Fruit fly (Drosophila melanogaster) whole organism, prepupa: ENCODE measurements around the gene CG12259.

Source experiments
- CG10669 ChIP-seq: fragments of 200-800 bp; sonication (Bioruptor generic); optimal IDR thresholded peaks from 3 replicates; lab custom pipeline; 2018; ENCODE audit warnings: missing biosample characterization, mild to moderate bottlenecking, missing genetic modification characterization, moderate library complexity
- CG11762 ChIP-seq: fragments of 200-800 bp; sonication (Bioruptor generic); optimal IDR thresholded peaks from 3 replicates; lab custom pipeline; 2016; ENCODE audit warnings: missing biosample characterization, missing genetic modification characterization; ENCODE audit not compliant: insufficient read depth
- CG11902 ChIP-seq: fragments of 200-800 bp; sonication (Bioruptor generic); optimal IDR thresholded peaks from 3 replicates; lab custom pipeline; 2016; ENCODE audit warnings: missing biosample characterization, missing genetic modification characterization
- CG1621 ChIP-seq: fragments of 200-800 bp; sonication (Bioruptor generic); optimal IDR thresholded peaks from 3 replicates; lab custom pipeline; 2018; ENCODE audit warnings: missing biosample characterization, mild to moderate bottlenecking, missing genetic modification characterization
- CG4318 ChIP-seq: fragments of 200-800 bp; sonication (Bioruptor generic); optimal IDR thresholded peaks from 3 replicates; lab custom pipeline; 2017; ENCODE audit warnings: missing biosample characterization, mild to moderate bottlenecking, missing genetic modification characterization
- CG6792 ChIP-seq: fragments of 200-800 bp; sonication (Bioruptor generic); optimal IDR thresholded peaks from 3 replicates; lab custom pipeline; 2016; ENCODE audit warnings: missing biosample characterization, missing genetic modification characterization
- CG6808 ChIP-seq: fragments of 200-800 bp; sonication (Bioruptor generic); optimal IDR thresholded peaks from 3 replicates; lab custom pipeline; 2017; ENCODE audit warnings: missing biosample characterization, missing genetic modification characterization, mild to moderate bottlenecking, moderate library complexity, missing genetic modification reagents
- CG6854 ChIP-seq: fragments of 200-800 bp; sonication (Bioruptor generic); optimal IDR thresholded peaks from 2 replicates; lab custom pipeline; 2017; ENCODE audit warnings: missing biosample characterization, mild to moderate bottlenecking, missing genetic modification characterization
- Hr38 ChIP-seq: sonication (Bioruptor generic); optimal IDR thresholded peaks from 2 replicates; lab custom pipeline; 2016; ENCODE audit warnings: missing biosample characterization, missing genetic modification characterization
- Smox ChIP-seq: fragments of 200-800 bp; sonication (Bioruptor generic); optimal IDR thresholded peaks from 3 replicates; lab custom pipeline; 2016; ENCODE audit warnings: missing biosample characterization, missing genetic modification characterization
- Sox102F ChIP-seq: fragments of 200-800 bp; sonication (Bioruptor generic); optimal IDR thresholded peaks from 2 replicates; lab custom pipeline; 2016; ENCODE audit warnings: missing biosample characterization, mild to moderate bottlenecking, missing genetic modification characterization
- achi ChIP-seq: fragments of 200-800 bp; sonication (Bioruptor generic); optimal IDR thresholded peaks from 3 replicates; lab custom pipeline; 2016; ENCODE audit warnings: missing biosample characterization, missing genetic modification characterization
- dsx ChIP-seq: fragments of 200-800 bp; optimal IDR thresholded peaks from 3 replicates; lab custom pipeline; 2019; ENCODE audit warnings: missing biosample characterization, mild to moderate bottlenecking, missing genetic modification characterization, moderate library complexity; ENCODE audit not compliant: poor library complexity, severe bottlenecking
- eg ChIP-seq: fragments of 200-800 bp; sonication (Bioruptor generic); IDR thresholded peaks from 3 replicates; pipeline ENCODE4 v1.3.6; 2022; ENCODE audit warnings: missing biosample characterization, missing genetic modification characterization
- net ChIP-seq: fragments of 200-800 bp; sonication (Bioruptor generic); optimal IDR thresholded peaks from 3 replicates; lab custom pipeline; 2016; ENCODE audit warnings: missing biosample characterization, missing genetic modification characterization
- spab ChIP-seq: fragments of 200-800 bp; sonication (Bioruptor generic); optimal IDR thresholded peaks from 2 replicates; lab custom pipeline; 2017; ENCODE audit warnings: missing biosample characterization, mild to moderate bottlenecking, missing genetic modification characterization, missing genetic modification reagents
- ss ChIP-seq, 2 experiments: fragments of 200-800 bp; sonication (Bioruptor generic); optimal IDR thresholded peaks; 2 replicates in 1 of 2; 3 replicates in 1 of 2; lab custom pipeline; 2017 to 2018; ENCODE audit warnings: mild to moderate bottlenecking in 2 of 2, missing biosample characterization in 2 of 2, missing genetic modification characterization in 2 of 2, moderate library complexity in 1 of 2
- topi ChIP-seq: fragments of 200-800 bp; sonication (Bioruptor generic); optimal IDR thresholded peaks from 3 replicates; lab custom pipeline; 2016; ENCODE audit warnings: missing biosample characterization, missing genetic modification characterization

CG12259 gene

DNA sequence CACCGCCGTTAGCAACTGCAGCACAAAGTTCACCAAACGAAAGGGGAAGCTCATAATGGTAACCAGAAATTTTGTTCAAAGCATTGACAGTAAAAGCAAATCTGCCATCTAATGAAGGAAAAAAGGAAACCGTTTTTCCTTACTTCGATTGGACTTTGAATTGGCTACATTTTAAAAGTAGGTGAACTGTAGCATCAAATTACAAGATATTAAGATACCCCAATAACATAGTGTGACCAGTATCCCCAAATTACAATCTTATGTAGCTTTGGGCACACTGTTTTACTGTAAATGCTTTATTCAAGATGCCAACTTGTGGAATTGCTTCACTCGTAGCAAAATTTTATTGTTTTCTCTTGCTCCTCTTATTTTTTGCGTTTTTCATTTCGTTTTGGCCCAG lies 48.6 kb downstream of the CG12259 start, which contains the start of gene CG12426:
CG12426 (minus strand) TSS at position 101 of the 400 bp plus-strand sequence.
- TF ChIP-seq spab (GFP tag; lab: Kevin White, UChicago) (no peak), CG11762 (GFP tag; lab: Kevin White, UChicago) (no peak), Sox102F (no peak), Smox (GFP tag; lab: Kevin White, UChicago) (no peak), Hr38 (GFP tag; lab: Kevin White, UChicago) (no peak), CG10669 (GFP tag; lab: Kevin White, UChicago) (no peak), topi (no peak), CG11902 (no peak), achi (GFP tag; lab: Kevin White, UChicago) (no peak), net (GFP tag; lab: Kevin White, UChicago) (no peak), ss (GFP tag; optimal IDR thresholded peaks at IDR 0.05; lab: Kevin White, UChicago) (no peak), CG4318 (GFP tag; lab: Kevin White, UChicago) (no peak), CG6808 (GFP tag; lab: Kevin White, UChicago) (no peak), eg (GFP tag; lab: Robert Waterston, UW) (no peak), dsx (GFP tag; lab: Kevin White, UChicago) (no peak), CG6854 (no peak), CG1621 (tag; lab: Kevin White, UChicago) (no peak), CG6792 (GFP tag; lab: Kevin White, UChicago) (no peak)
